Fruit fly (Drosophila melanogaster): ENCODE results near the gene CG14969.

CG14969 gene

dm6 chr3L:3315288-3315687 is 19.5 kb downstream of the CG14969 start, which contains the start of gene Drsl4:
Gene Drsl4 (plus strand): TSS chr3L:3315620.
- TF ChIP-seq Sry-β (GFP tag; optimal IDR thresholded peaks at IDR 0.05), result peak; percentile 37
- TF ChIP-seq Hr39 (optimal IDR thresholded peaks at IDR 0.05), result no peak
- TF ChIP-seq sens (GFP tag), result peak; percentile 0
- peak; percentile 82; the same call in 1 of the 2 replicates for TF ChIP-seq vvl (GFP tag; IDR thresholded peaks at IDR 0.05)
- no peak for TF ChIP-seq ato (GFP tag; IDR thresholded peaks at IDR 0.05; ENCODE audit: partially characterized antibody)

- TF ChIP-seq CG6791 (GFP tag; IDR thresholded peaks at IDR 0.05; ENCODE audit: partially characterized antibody) (no peak), wdn (GFP tag; IDR thresholded peaks at IDR 0.05) (0 out of 2 replicates have a peak, but pooled peaks have one; percentile 10)
Observed at dm6 chr3L:3314696-3315095, 20.1 kb downstream of the CG14969 start, which contains the start of gene Drsl3. Gene Drsl3 (plus strand): TSS chr3L:3314996.

- TF ChIP-seq CG10431 (GFP tag; optimal IDR thresholded peaks at IDR 0.05) (no peak), Ets65A (GFP tag) (peak; percentile 4)
Observed at dm6 chr3L:3314049-3314448, 20.7 kb downstream of the CG14969 start, which contains the start of gene Drsl2. Gene Drsl2 (plus strand): TSS chr3L:3314349.

- no peak for TF ChIP-seq Antp (GFP tag; optimal IDR thresholded peaks at IDR 0.05)
- TF ChIP-seq caup (GFP tag; optimal IDR thresholded peaks at IDR 0.05; ENCODE audit: severe bottlenecking), result peak; percentile 41
- TF ChIP-seq Med (GFP tag), result peak; percentile 75
- peak; percentile 36 for TF ChIP-seq CG6765 (GFP tag; optimal IDR thresholded peaks at IDR 0.05)
- no peak for TF ChIP-seq CG15011 (GFP tag; optimal IDR thresholded peaks at IDR 0.05)
- peak; percentile 34 for TF ChIP-seq lab (GFP tag; optimal IDR thresholded peaks at IDR 0.05)
- TF ChIP-seq CG10543 (GFP tag; optimal IDR thresholded peaks at IDR 0.05), result peak; percentile 63
- 0 out of 3 replicates have a peak, but pooled peaks have one; percentile 23 for TF ChIP-seq vnd (GFP tag; IDR thresholded peaks at IDR 0.05; ENCODE audit: partially characterized antibody)
- TF ChIP-seq Nf-YC (tag; optimal IDR thresholded peaks at IDR 0.05), result peak; percentile 95
- TF ChIP-seq tap (tag; optimal IDR thresholded peaks at IDR 0.05), result no peak
- TF ChIP-seq CG4854 (GFP tag; optimal IDR thresholded peaks at IDR 0.05), result no peak
- peak; percentile 56 for TF ChIP-seq CG34376 (GFP tag; optimal IDR thresholded peaks at IDR 0.05)
- TF ChIP-seq sens (GFP tag), result peak; percentile 20
- no peak for TF ChIP-seq CG4730 (GFP tag; IDR thresholded peaks at IDR 0.05)
- peak; percentile 30 for TF ChIP-seq CG18599 (GFP tag; optimal IDR thresholded peaks at IDR 0.05)
- TF ChIP-seq exex (tag; optimal IDR thresholded peaks at IDR 0.05), result peak; percentile 69
- peak; percentile 61 for TF ChIP-seq CG12769 (tag; optimal IDR thresholded peaks at IDR 0.05)
- peak; percentile 26 for TF ChIP-seq mirr (GFP tag; optimal IDR thresholded peaks at IDR 0.05)
- no peak for TF ChIP-seq Myb (GFP tag; optimal IDR thresholded peaks at IDR 0.05)
- TF ChIP-seq Rfx (GFP tag; IDR thresholded peaks at IDR 0.05), result 0 out of 2 replicates have a peak, but pooled peaks have one; percentile 3
- TF ChIP-seq chinmo (GFP tag; IDR thresholded peaks at IDR 0.05; ENCODE audit: partially characterized antibody), result peak; percentile 86; the same call in 1 of the 4 replicates
- no peak for TF ChIP-seq toy (GFP tag; IDR thresholded peaks at IDR 0.05)
- peak in 1 of 2 experiments; percentile 95 for TF ChIP-seq Pdp1 (GFP tag; optimal IDR thresholded peaks at IDR 0.05)
- peak; percentile 24 for TF ChIP-seq CG13296 (GFP tag; optimal IDR thresholded peaks at IDR 0.05)
- TF ChIP-seq dm (GFP tag; optimal IDR thresholded peaks at IDR 0.05), result peak; percentile 21
- TF ChIP-seq seq (GFP tag; IDR thresholded peaks at IDR 0.05), result 0 out of 2 replicates have a peak, but pooled peaks have one; percentile 8
- TF ChIP-seq CG15479 (GFP tag; optimal IDR thresholded peaks at IDR 0.05), result peak; percentile 91
- peak; percentile 92 for TF ChIP-seq cwo (GFP tag; optimal IDR thresholded peaks at IDR 0.05)
- TF ChIP-seq grn (GFP tag; optimal IDR thresholded peaks at IDR 0.05), result peak; percentile 84
- TF ChIP-seq MTF-1 (GFP tag; optimal IDR thresholded peaks at IDR 0.05; ENCODE audit: borderline replicate concordance), result peak; percentile 99
- TF ChIP-seq sug (tag; optimal IDR thresholded peaks at IDR 0.05), result peak; percentile 76
- no peak for TF ChIP-seq Nf-YA (GFP tag; IDR thresholded peaks at IDR 0.05)
Observed at dm6 chr3L:3308676-3309613, 25.8 kb downstream of the CG14969 start.
